Fruit fly (Drosophila melanogaster) whole organism: Measurements from ENCODE around the gene CG15468.

Source experiments
- CG8478 ChIP-seq: fragments of >200 bp; optimal IDR thresholded peaks from 2 replicates; lab custom pipeline; 2018; ENCODE audit warnings: inconsistent platforms
- EcR ChIP-seq, 2 experiments: fragments of >200 bp; optimal IDR thresholded peaks; 2 replicates each; lab custom pipeline; 2017; ENCODE audit warnings: missing biosample characterization in 2 of 2, missing genetic modification characterization in 2 of 2, missing genetic modification reagents in 2 of 2
- psq ChIP-seq: fragments of >200 bp; optimal IDR thresholded peaks from 2 replicates; lab custom pipeline; 2017
- usp ChIP-seq: fragments of >200 bp; optimal IDR thresholded peaks from 2 replicates; lab custom pipeline; 2017; ENCODE audit warnings: missing biosample characterization, missing genetic modification characterization, mixed read lengths

- TF ChIP-seq EcR (GFP tag; optimal IDR thresholded peaks at IDR 0.05; lab: Kevin White, UChicago): no peak
- TF ChIP-seq psq: no peak
- TF ChIP-seq usp (GFP tag; lab: Kevin White, UChicago): no peak
- no peak for TF ChIP-seq CG8478
Observed at dm6 chrX:4969926-4970325, 9.0 kb upstream of the CG15468 start.
